Worm (Caenorhabditis elegans) whole organism, L4 larva: Measurements from ENCODE around the gene mak-1.
A peak's percentile ranks its signal among the peaks of the same experiment; 100 is the strongest.

Experiments
- F26F4.8 ChIP-seq: fragments of 200-800 bp; sonication (Bioruptor generic); conservative IDR thresholded peaks from 2 replicates; pipeline ENCODE4 v1.3.6; 2022; ENCODE audit warnings: missing genetic modification characterization, missing compliant biosample characterization
- F44E2.7 ChIP-seq: fragments of 200-800 bp; sonication (Bioruptor generic); IDR thresholded peaks from 2 replicates; pipeline ENCODE4 v2.1.2; 2022; ENCODE audit warnings: missing genetic modification characterization, missing compliant biosample characterization
- F49E8.2 ChIP-seq: sonication (generic microtip); optimal IDR thresholded peaks from 2 replicates; lab custom pipeline; 2016; ENCODE audit warnings: missing compliant biosample characterization, mild to moderate bottlenecking, missing genetic modification characterization, borderline replicate concordance
- T26A8.4 ChIP-seq: fragments of 200-800 bp; sonication (Bioruptor generic); IDR thresholded peaks from 2 replicates; pipeline ENCODE4 v1.3.6; 2022; ENCODE audit warnings: missing genetic modification characterization, missing compliant biosample characterization
- Y48G9A.11 ChIP-seq: fragments of 200-800 bp; sonication (Bioruptor generic); IDR thresholded peaks from 2 replicates; pipeline ENCODE4 v1.3.6; 2022; ENCODE audit warnings: missing genetic modification reagents, missing genetic modification characterization, missing compliant biosample characterization
- Y5F2A.4 ChIP-seq: fragments of 200-800 bp; sonication (Bioruptor generic); optimal IDR thresholded peaks from 2 replicates; lab custom pipeline; 2018; ENCODE audit warnings: mild to moderate bottlenecking, missing genetic modification characterization, missing compliant biosample characterization
- ZK546.5 ChIP-seq, 2 experiments: sonication (generic microtip); optimal IDR thresholded peaks; 2 replicates each; lab custom pipeline; 2017; ENCODE audit warnings: missing biosample characterization in 2 of 2, missing genetic modification characterization in 2 of 2
- aha-1 ChIP-seq: fragments of 150-350 bp; peaks from one replicate; lab custom pipeline; 2014; ENCODE audit warnings: missing biosample characterization, missing genetic modification characterization
- arid-1 ChIP-seq: fragments of 200-800 bp; sonication (Bioruptor generic); conservative IDR thresholded peaks from 2 replicates; pipeline ENCODE4 v1.3.6; 2022; ENCODE audit warnings: missing genetic modification reagents, missing genetic modification characterization, missing compliant biosample characterization
- attf-4 ChIP-seq: sonication (generic microtip); optimal IDR thresholded peaks from 3 replicates; lab custom pipeline; 2017; ENCODE audit warnings: missing biosample characterization, missing genetic modification characterization
- ceh-20 ChIP-seq: fragments of 200-800 bp; sonication (Bioruptor generic); IDR thresholded peaks from 2 replicates; pipeline ENCODE4 v1.3.6; 2022; ENCODE audit warnings: missing genetic modification reagents, missing genetic modification characterization, missing compliant biosample characterization
- ceh-28 ChIP-seq: fragments of 150-350 bp; optimal IDR thresholded peaks from 2 replicates; lab custom pipeline; 2014; ENCODE audit warnings: missing biosample characterization, missing genetic modification reagents, missing genetic modification characterization
- ceh-82 ChIP-seq: sonication (generic microtip); optimal IDR thresholded peaks from 2 replicates; lab custom pipeline; 2017; ENCODE audit warnings: missing biosample characterization, missing genetic modification characterization
- ctbp-1 ChIP-seq: fragments of 200-800 bp; sonication (Bioruptor generic); IDR thresholded peaks from 2 replicates; pipeline ENCODE4 v1.3.6; 2022; ENCODE audit warnings: missing genetic modification reagents, missing genetic modification characterization, missing compliant biosample characterization
- daf-16 ChIP-seq, 3 experiments: sonication (generic microtip); optimal IDR thresholded peaks; 2 replicates each; lab custom pipeline; 2016 to 2017; ENCODE audit warnings: missing genetic modification characterization in 3 of 3, missing genetic modification reagents in 3 of 3, mild to moderate bottlenecking in 2 of 3, missing compliant biosample characterization in 2 of 3, missing biosample characterization in 1 of 3, moderate library complexity in 1 of 3
- daf-19 ChIP-seq: fragments of 200-800 bp; sonication (Bioruptor generic); conservative IDR thresholded peaks from 2 replicates; pipeline ENCODE4 v1.3.6; 2022; ENCODE audit warnings: missing genetic modification characterization, missing compliant biosample characterization
- dmd-6 ChIP-seq: fragments of 200-800 bp; sonication (Bioruptor generic); IDR thresholded peaks from 2 replicates; pipeline ENCODE4 v1.3.6; 2022; ENCODE audit warnings: missing genetic modification reagents, missing genetic modification characterization, missing compliant biosample characterization
- dmd-8 ChIP-seq: fragments of 200-800 bp; sonication (Bioruptor generic); IDR thresholded peaks from 2 replicates; pipeline ENCODE4 v1.3.6; 2022; ENCODE audit warnings: missing genetic modification characterization, missing compliant biosample characterization
- dpl-1 ChIP-seq: fragments of 150-350 bp; optimal IDR thresholded peaks from 2 replicates; lab custom pipeline; 2014; ENCODE audit warnings: missing biosample characterization, missing genetic modification reagents, missing genetic modification characterization
- duxl-1 ChIP-seq: sonication (generic microtip); optimal IDR thresholded peaks from 2 replicates; lab custom pipeline; 2016; ENCODE audit warnings: mild to moderate bottlenecking, missing genetic modification characterization, moderate library complexity, missing compliant biosample characterization; ENCODE audit not compliant: poor library complexity
- dve-1 ChIP-seq: sonication (generic microtip); optimal IDR thresholded peaks from 2 replicates; lab custom pipeline; 2017; ENCODE audit warnings: antibody characterized with exemption, mild to moderate bottlenecking, missing genetic modification characterization, missing compliant biosample characterization; ENCODE audit not compliant: insufficient read depth
- egl-43 ChIP-seq: fragments of 200-800 bp; sonication (Bioruptor generic); IDR thresholded peaks from 2 replicates; pipeline ENCODE4 v1.3.6; 2022; ENCODE audit warnings: missing genetic modification reagents, missing genetic modification characterization, missing compliant biosample characterization
- gei-8 ChIP-seq: fragments of 200-800 bp; sonication (Bioruptor generic); optimal IDR thresholded peaks from 2 replicates; lab custom pipeline; 2018; ENCODE audit warnings: mild to moderate bottlenecking, missing genetic modification characterization, missing compliant biosample characterization
- hif-1 ChIP-seq, 2 experiments: sonication (generic microtip); optimal IDR thresholded peaks; 2 replicates each; lab custom pipeline; 2016 to 2017; ENCODE audit warnings: missing compliant biosample characterization in 2 of 2, missing genetic modification characterization in 2 of 2, missing genetic modification reagents in 2 of 2, missing genotype in 2 of 2, mild to moderate bottlenecking in 1 of 2
- hlh-11 ChIP-seq: fragments of 200-800 bp; sonication (Bioruptor generic); optimal IDR thresholded peaks from 2 replicates; lab custom pipeline; 2018; ENCODE audit warnings: mild to moderate bottlenecking, missing genetic modification characterization, missing compliant biosample characterization
- hlh-30 ChIP-seq: sonication (generic microtip); optimal IDR thresholded peaks from 2 replicates; lab custom pipeline; 2017; ENCODE audit warnings: antibody characterized with exemption, mild to moderate bottlenecking, missing genetic modification characterization, missing compliant biosample characterization; ENCODE audit not compliant: insufficient read depth
- hmg-1.1 ChIP-seq: fragments of 200-800 bp; sonication (Bioruptor generic); IDR thresholded peaks from 2 replicates; pipeline ENCODE4 v1.3.6; 2022; ENCODE audit warnings: missing genetic modification reagents, missing genetic modification characterization, missing compliant biosample characterization
- jun-1 ChIP-seq: fragments of 150-350 bp; optimal IDR thresholded peaks from 2 replicates; lab custom pipeline; 2014; ENCODE audit warnings: missing biosample characterization, missing genetic modification reagents, missing genetic modification characterization
- lin-15B ChIP-seq: fragments of 150-350 bp; sonication (generic microtip); optimal IDR thresholded peaks from 3 replicates; lab custom pipeline; 2014; ENCODE audit warnings: missing biosample characterization, missing genetic modification characterization
- madf-9 ChIP-seq: fragments of 200-800 bp; sonication (Bioruptor generic); conservative IDR thresholded peaks from 2 replicates; pipeline ENCODE4 v1.3.6; 2022; ENCODE audit warnings: missing genetic modification reagents, missing genetic modification characterization, missing compliant biosample characterization
- mdl-1 ChIP-seq, 2 experiments: fragments of 150-350 bp in 1 of 2; sonication (generic microtip) in 1 of 2; optimal IDR thresholded peaks; 2 replicates each; lab custom pipeline; 2014 to 2017; ENCODE audit warnings: missing biosample characterization in 2 of 2, missing genetic modification characterization in 2 of 2
- mep-1 ChIP-seq: fragments of 150-350 bp; sonication (generic microtip); optimal IDR thresholded peaks from 3 replicates; lab custom pipeline; 2014; ENCODE audit warnings: missing biosample characterization, missing genetic modification characterization
- mes-2 ChIP-seq: sonication (generic microtip); optimal IDR thresholded peaks from 2 replicates; lab custom pipeline; 2016; ENCODE audit warnings: missing genotype, mild to moderate bottlenecking, missing genetic modification characterization, missing compliant biosample characterization; ENCODE audit not compliant: poor library complexity, severe bottlenecking
- nhr-10 ChIP-seq: fragments of 150-350 bp; optimal IDR thresholded peaks from 2 replicates; lab custom pipeline; 2014; ENCODE audit warnings: missing biosample characterization, missing genetic modification characterization
- nhr-11 ChIP-seq: fragments of 150-350 bp; optimal IDR thresholded peaks from 2 replicates; lab custom pipeline; 2014; ENCODE audit warnings: missing biosample characterization, missing genetic modification characterization
- nhr-28 ChIP-seq: fragments of 150-350 bp; optimal IDR thresholded peaks from 2 replicates; lab custom pipeline; 2014; ENCODE audit warnings: missing biosample characterization, missing genetic modification characterization
- nhr-41 ChIP-seq: fragments of 200-800 bp; sonication (Bioruptor generic); IDR thresholded peaks from 2 replicates; pipeline ENCODE4 v1.3.6; 2022; ENCODE audit warnings: missing genetic modification reagents, missing genetic modification characterization, missing compliant biosample characterization
- pha-4 ChIP-seq, 2 experiments: fragments of 150-350 bp in 1 of 2; fragments of 200-800 bp in 1 of 2; sonication (Bioruptor generic) in 1 of 2; IDR thresholded peaks in 1 of 2; optimal IDR thresholded peaks in 1 of 2; 2 replicates each; pipeline versions ENCODE4 v1.3.6 to Lab custom; 2014 to 2022; ENCODE audit warnings: missing genetic modification characterization in 2 of 2, missing genetic modification reagents in 2 of 2, missing biosample characterization in 1 of 2, missing compliant biosample characterization in 1 of 2
- pqm-1 ChIP-seq: sonication (generic microtip); optimal IDR thresholded peaks from 2 replicates; lab custom pipeline; 2017; ENCODE audit warnings: missing biosample characterization, missing genetic modification characterization
- rbr-2 ChIP-seq: sonication (generic microtip); optimal IDR thresholded peaks from 2 replicates; lab custom pipeline; 2016; ENCODE audit warnings: missing genotype, missing genetic modification characterization, missing compliant biosample characterization
- saeg-2 ChIP-seq: fragments of 200-800 bp; sonication (Bioruptor generic); IDR thresholded peaks from 2 replicates; pipeline ENCODE4 v1.3.6; 2022; ENCODE audit warnings: missing genetic modification reagents, missing genetic modification characterization, missing compliant biosample characterization
- set-16 ChIP-seq: fragments of 200-800 bp; sonication (Bioruptor generic); IDR thresholded peaks from 2 replicates; pipeline ENCODE4 v1.3.6; 2022; ENCODE audit warnings: missing genetic modification reagents, missing genetic modification characterization, missing compliant biosample characterization
- skn-1 ChIP-seq: fragments of 150-350 bp; optimal IDR thresholded peaks from 2 replicates; lab custom pipeline; 2014; ENCODE audit warnings: missing biosample characterization, missing genetic modification characterization
- snpc-4 ChIP-seq: fragments of 150-350 bp; optimal IDR thresholded peaks from 2 replicates; lab custom pipeline; 2014; ENCODE audit warnings: missing biosample characterization, missing genetic modification characterization
- spr-1 ChIP-seq: sonication (generic microtip); optimal IDR thresholded peaks from 2 replicates; lab custom pipeline; 2016; ENCODE audit warnings: mild to moderate bottlenecking, missing genetic modification characterization, missing compliant biosample characterization
- tag-97 ChIP-seq: fragments of 200-800 bp; sonication (Bioruptor generic); IDR thresholded peaks from 2 replicates; pipeline ENCODE4 v1.3.6; 2022; ENCODE audit warnings: missing genetic modification characterization, missing compliant biosample characterization
- vab-7 ChIP-seq: fragments of 200-800 bp; sonication (Bioruptor generic); IDR thresholded peaks from 2 replicates; pipeline ENCODE4 v1.3.6; 2022; ENCODE audit warnings: missing genetic modification reagents, missing genetic modification characterization, missing compliant biosample characterization
- zfp-2 ChIP-seq: sonication (generic microtip); optimal IDR thresholded peaks from 2 replicates; lab custom pipeline; 2016; ENCODE audit warnings: mild to moderate bottlenecking, missing genetic modification characterization, missing compliant biosample characterization
- ztf-7 ChIP-seq: fragments of 150-350 bp; optimal IDR thresholded peaks from 2 replicates; lab custom pipeline; 2014; ENCODE audit warnings: missing biosample characterization, missing genetic modification characterization

The mak-1 gene

ce11 chrII:8784235-8784928, 40.5 kb downstream of the mak-1 start:
- TF ChIP-seq lin-15B (tag; lab: Kevin White, UChicago) (no peak), mep-1 (tag; lab: Kevin White, UChicago) (peak; percentile 64), mdl-1 (tag; optimal IDR thresholded peaks at IDR 0.05; lab: Kevin White, UChicago) (no peak), hlh-30 (tag; lab: Kevin White, UChicago) (peak; percentile 30), Y48G9A.11 (no peak), skn-1 (tag; lab: Kevin White, UChicago) (no peak), tag-97 (GFP tag; lab: Robert Waterston, UW) (no peak), duxl-1 (tag; lab: Kevin White, UChicago) (no peak), ZK546.5 (tag; optimal IDR thresholded peaks at IDR 0.05; lab: Kevin White, UChicago) (no peak), attf-4 (tag; lab: Kevin White, UChicago) (no peak), zfp-2 (tag; lab: Kevin White, UChicago) (no peak), daf-16 (GFP tag; optimal IDR thresholded peaks at IDR 0.05; lab: Kevin White, UChicago) (no peak), daf-16 (tag; optimal IDR thresholded peaks at IDR 0.05; lab: Kevin White, UChicago) (peak; percentile 47), saeg-2 (GFP tag; lab: Robert Waterston, UW) (no peak), daf-19 (GFP tag; lab: Robert Waterston, UW) (no peak), F49E8.2 (no peak), pha-4 (GFP tag; IDR thresholded peaks at IDR 0.05; lab: Robert Waterston, UW) (no peak), pha-4 (tag; optimal IDR thresholded peaks at IDR 0.05; lab: Kevin White, UChicago) (no peak), pqm-1 (tag; lab: Kevin White, UChicago) (no peak), egl-43 (GFP tag; lab: Robert Waterston, UW) (no peak), ztf-7 (tag; lab: Kevin White, UChicago) (no peak), mes-2 (tag; lab: Kevin White, UChicago) (peak; percentile 26), nhr-28 (peak; percentile 16), jun-1 (tag; lab: Kevin White, UChicago) (no peak), nhr-10 (tag; lab: Kevin White, UChicago) (no peak), dve-1 (tag; lab: Kevin White, UChicago) (peak; percentile 57), hlh-11 (tag; lab: Kevin White, UChicago) (peak; percentile 9), T26A8.4 (GFP tag; lab: Robert Waterston, UW) (no peak), nhr-11 (tag; lab: Kevin White, UChicago) (peak; percentile 24), ctbp-1 (peak; percentile 59; the same call in 1 of the 2 replicates), gei-8 (GFP tag; lab: Kevin White, UChicago) (no peak), snpc-4 (tag; lab: Kevin White, UChicago) (no peak), dmd-8 (GFP tag; lab: Robert Waterston, UW) (no peak), F26F4.8 (GFP tag; lab: Robert Waterston, UW) (no peak), dpl-1 (GFP tag; lab: Kevin White, UChicago) (no peak), Y5F2A.4 (GFP tag; lab: Kevin White, UChicago) (no peak), ceh-20 (GFP tag; lab: Robert Waterston, UW) (no peak), set-16 (GFP tag; lab: Robert Waterston, UW) (peak; percentile 61), spr-1 (tag; lab: Kevin White, UChicago) (no peak), rbr-2 (tag; lab: Kevin White, UChicago) (peak; percentile 47), dmd-6 (no peak), F44E2.7 (GFP tag; lab: Robert Waterston, UW) (no peak), arid-1 (no peak), hmg-1.1 (GFP tag; lab: Robert Waterston, UW) (peak; percentile 47; the same call in 1 of the 2 replicates), vab-7 (GFP tag; lab: Robert Waterston, UW) (no peak), nhr-41 (no peak), madf-9 (GFP tag; lab: Robert Waterston, UW) (no peak), hif-1 (tag; optimal IDR thresholded peaks at IDR 0.05; lab: Kevin White, UChicago) (peak in 1 of 2 experiments; percentile 22), ceh-82 (tag; lab: Kevin White, UChicago) (no peak), aha-1 (tag; lab: Kevin White, UChicago) (peak; percentile 95), ceh-28 (tag; lab: Kevin White, UChicago) (no peak)
